Fruit fly (Drosophila melanogaster) Kc167 (cell line): ENCODE results near the gene CG33941.

Source experiments
- Myc ChIP-seq: fragments of >200 bp; optimal IDR thresholded peaks from 2 replicates; lab custom pipeline; 2017; ENCODE audit warnings: missing external identifiers
- Sin3A ChIP-seq: fragments of >200 bp; optimal IDR thresholded peaks from 2 replicates; lab custom pipeline; 2018; ENCODE audit warnings: missing external identifiers
- psq ChIP-seq: fragments of >200 bp; optimal IDR thresholded peaks from 2 replicates; lab custom pipeline; 2017; ENCODE audit warnings: missing external identifiers
- ttk ChIP-seq: sonication (Bioruptor generic); optimal IDR thresholded peaks from 2 replicates; lab custom pipeline; 2017; ENCODE audit warnings: missing external identifiers

DNA sequence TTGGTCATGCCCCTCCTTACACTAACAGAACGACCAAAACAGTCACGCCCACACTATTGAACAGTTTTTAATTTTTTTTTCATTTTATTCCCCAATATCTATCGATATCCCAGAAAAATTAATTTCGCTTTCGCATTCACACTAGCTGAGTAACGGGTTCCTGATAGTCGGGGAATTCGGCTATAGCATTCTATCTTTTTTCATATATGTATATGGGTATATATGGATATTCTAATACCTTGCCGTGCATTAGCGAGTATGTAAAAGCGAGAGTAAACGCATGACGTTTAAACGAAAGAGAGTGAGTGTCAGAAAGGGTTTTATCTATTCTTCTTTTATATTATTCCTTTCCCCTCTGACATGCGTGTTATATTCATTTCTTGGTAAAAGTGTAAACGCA lies 31.8 kb downstream of the CG33941 start:
- TF ChIP-seq Sin3A (no peak), ttk (lab: Kevin White, UChicago) (no peak), Myc (lab: Kevin White, UChicago) (no peak), psq (no peak)
